Worm (Caenorhabditis elegans): ENCODE results near the gene rad-23.

The rad-23 gene

ce11 chrII:11634057-11634676 lies 18.4 kb downstream of the rad-23 start:
- TF ChIP-seq tbx-7 (tag; optimal IDR thresholded peaks at IDR 0.05) (peak; percentile 24), ztf-16 (tag; optimal IDR thresholded peaks at IDR 0.05) (peak; percentile 65), sox-4 (tag; optimal IDR thresholded peaks at IDR 0.05) (no peak), pha-2 (tag; optimal IDR thresholded peaks at IDR 0.05) (peak; percentile 28), eyg-1 (tag; optimal IDR thresholded peaks at IDR 0.05) (peak; percentile 6), K02D7.2 (tag; optimal IDR thresholded peaks at IDR 0.05) (no peak), fkh-6 (tag; optimal IDR thresholded peaks at IDR 0.05) (peak; percentile 2), ama-1 (optimal IDR thresholded peaks at IDR 0.05) (no peak), ceh-18 (tag; optimal IDR thresholded peaks at IDR 0.05) (peak; percentile 89), C38D4.7 (GFP tag; optimal IDR thresholded peaks at IDR 0.05) (peak; percentile 16), Y22D7AL.16 (tag; optimal IDR thresholded peaks at IDR 0.05) (no peak), unc-55 (GFP tag; optimal IDR thresholded peaks at IDR 0.05) (peak; percentile 89), ceh-34 (tag; optimal IDR thresholded peaks at IDR 0.05) (peak; percentile 90), nfya-1 (tag; optimal IDR thresholded peaks at IDR 0.05) (peak; percentile 91), ceh-30 (tag; optimal IDR thresholded peaks at IDR 0.05) (no peak), lin-11 (tag; optimal IDR thresholded peaks at IDR 0.05) (no peak), hlh-30 (tag; optimal IDR thresholded peaks at IDR 0.05; ENCODE audit: insufficient read depth) (peak; percentile 95), hlh-13 (GFP tag; optimal IDR thresholded peaks at IDR 0.05) (no peak), pros-1 (tag; optimal IDR thresholded peaks at IDR 0.05) (peak; percentile 80), odd-2 (tag; optimal IDR thresholded peaks at IDR 0.05) (no peak), ceh-9 (tag; optimal IDR thresholded peaks at IDR 0.05) (no peak), hlh-6 (tag; optimal IDR thresholded peaks at IDR 0.05) (peak; percentile 46), ceh-48 (tag; optimal IDR thresholded peaks at IDR 0.05) (no peak), rnt-1 (tag; optimal IDR thresholded peaks at IDR 0.05) (peak; percentile 86), unc-86 (tag; optimal IDR thresholded peaks at IDR 0.05) (no peak), ceh-14 (tag; optimal IDR thresholded peaks at IDR 0.05) (peak; percentile 47), madf-2 (tag; optimal IDR thresholded peaks at IDR 0.05) (peak; percentile 100), ahr-1 (tag; optimal IDR thresholded peaks at IDR 0.05) (no peak), dve-1 (tag; optimal IDR thresholded peaks at IDR 0.05) (peak; percentile 66), K09A11.1 (tag; optimal IDR thresholded peaks at IDR 0.05; ENCODE audit: insufficient read depth) (peak; percentile 54), pax-1 (tag; optimal IDR thresholded peaks at IDR 0.05) (no peak), npax-4 (tag; optimal IDR thresholded peaks at IDR 0.05) (no peak), ceh-45 (GFP tag; IDR thresholded peaks at IDR 0.05) (no peak), fkh-10 (GFP tag; optimal IDR thresholded peaks at IDR 0.05) (no peak), elt-2 (tag; optimal IDR thresholded peaks at IDR 0.05) (peak; percentile 54), ref-2 (tag; optimal IDR thresholded peaks at IDR 0.05) (peak; percentile 93), ceh-24 (tag; optimal IDR thresholded peaks at IDR 0.05) (no peak), unc-42 (tag; optimal IDR thresholded peaks at IDR 0.05) (peak; percentile 34), F13H6.1 (tag; optimal IDR thresholded peaks at IDR 0.05) (peak; percentile 67), syd-9 (tag; optimal IDR thresholded peaks at IDR 0.05) (peak; percentile 69), che-1 (tag; optimal IDR thresholded peaks at IDR 0.05) (peak; percentile 18), C08G9.2 (tag; optimal IDR thresholded peaks at IDR 0.05) (peak; percentile 40), hlh-15 (tag; optimal IDR thresholded peaks at IDR 0.05) (no peak), gmeb-2 (tag; optimal IDR thresholded peaks at IDR 0.05) (no peak), ceh-22 (tag; optimal IDR thresholded peaks at IDR 0.05) (peak; percentile 91), ttx-3 (tag; optimal IDR thresholded peaks at IDR 0.05) (no peak), pat-9 (tag; optimal IDR thresholded peaks at IDR 0.05) (peak; percentile 19), nhr-232 (tag; optimal IDR thresholded peaks at IDR 0.05) (no peak), unc-3 (GFP tag; conservative IDR thresholded peaks at IDR 0.05) (no peak), unc-3 (tag; optimal IDR thresholded peaks at IDR 0.05) (no peak), ceh-2 (tag; optimal IDR thresholded peaks at IDR 0.05) (peak; percentile 24), sox-2 (GFP tag; IDR thresholded peaks at IDR 0.05) (peak; percentile 24; the same call in 1 of the 2 replicates), mec-3 (tag; optimal IDR thresholded peaks at IDR 0.05; ENCODE audit: borderline replicate concordance) (no peak)

Measured in whole organism, late embryonic.